Worm (Caenorhabditis elegans) whole organism, L3 larva: Measurements from ENCODE around the gene dhs-13.

Experiments used
- ama-1 ChIP-seq: fragments of 150-350 bp; optimal IDR thresholded peaks from 2 replicates; lab custom pipeline; 2018
- ceh-82 ChIP-seq: fragments of 150-350 bp; optimal IDR thresholded peaks from 2 replicates; lab custom pipeline; 2014; ENCODE audit warnings: missing biosample characterization, missing genetic modification characterization
- ceh-9 ChIP-seq: sonication (generic microtip); optimal IDR thresholded peaks from 2 replicates; lab custom pipeline; 2018; ENCODE audit warnings: missing biosample characterization, missing genetic modification characterization
- elt-2 ChIP-seq: sonication (generic microtip); optimal IDR thresholded peaks from 2 replicates; lab custom pipeline; 2016; ENCODE audit warnings: missing genetic modification reagents, mild to moderate bottlenecking, missing genetic modification characterization, missing compliant biosample characterization
- fkh-10 ChIP-seq: sonication (generic microtip); optimal IDR thresholded peaks from 2 replicates; lab custom pipeline; 2017; ENCODE audit warnings: missing biosample characterization, missing genetic modification reagents, missing genetic modification characterization
- hmg-11 ChIP-seq: sonication (generic microtip); optimal IDR thresholded peaks from 2 replicates; lab custom pipeline; 2016; ENCODE audit warnings: missing genetic modification characterization, missing compliant biosample characterization
- mdl-1 ChIP-seq: fragments of 150-350 bp; optimal IDR thresholded peaks from 2 replicates; lab custom pipeline; 2014; ENCODE audit warnings: missing biosample characterization, missing genetic modification characterization
- nfya-1 ChIP-seq: sonication (generic microtip); optimal IDR thresholded peaks from 2 replicates; lab custom pipeline; 2017; ENCODE audit warnings: missing genetic modification characterization, mild to moderate bottlenecking, missing compliant biosample characterization, antibody characterized with exemption, moderate library complexity; ENCODE audit not compliant: insufficient read depth
- pha-4 ChIP-seq: fragments of 150-350 bp; optimal IDR thresholded peaks from 2 replicates; lab custom pipeline; 2014; ENCODE audit warnings: missing biosample characterization, missing genetic modification reagents, missing genetic modification characterization
- skn-1 ChIP-seq: fragments of 150-350 bp; optimal IDR thresholded peaks from 2 replicates; lab custom pipeline; 2014; ENCODE audit warnings: missing biosample characterization, missing genetic modification characterization
- snpc-4 ChIP-seq: fragments of 150-350 bp; optimal IDR thresholded peaks from 2 replicates; lab custom pipeline; 2014; ENCODE audit warnings: missing biosample characterization, missing genetic modification characterization
- tbx-2 ChIP-seq: sonication (generic microtip); optimal IDR thresholded peaks from 2 replicates; lab custom pipeline; 2016; ENCODE audit warnings: mild to moderate bottlenecking, missing genetic modification characterization, missing compliant biosample characterization
- unc-62 ChIP-seq: fragments of 150-350 bp; sonication (generic microtip); optimal IDR thresholded peaks from 4 replicates; lab custom pipeline; 2014; ENCODE audit warnings: missing biosample characterization, missing genetic modification reagents, missing genetic modification characterization
- ztf-11 ChIP-seq: fragments of 150-350 bp; optimal IDR thresholded peaks from 2 replicates; lab custom pipeline; 2014; ENCODE audit warnings: missing biosample characterization, missing genetic modification characterization

DNA sequence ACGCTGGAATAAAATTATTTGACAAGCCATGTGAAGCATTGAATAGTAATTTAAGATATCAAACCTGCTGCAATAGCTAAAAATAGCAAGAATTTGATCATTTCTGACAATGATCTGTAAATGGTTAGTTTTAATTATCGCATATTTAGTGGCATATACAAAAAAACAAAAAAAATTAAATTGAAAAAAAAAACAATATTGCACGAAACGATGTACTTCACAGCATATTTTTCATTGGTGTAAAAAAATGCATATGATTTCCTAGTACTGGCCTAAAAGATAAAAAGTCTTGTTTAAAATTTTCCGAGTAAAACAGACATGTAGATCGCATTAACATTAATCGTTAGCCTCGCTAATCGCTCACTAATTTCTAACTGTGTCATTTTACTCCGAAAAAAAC, 22.5 kb downstream of the dhs-13 start, which contains the start of gene ZK697.8:
- TF ChIP-seq snpc-4, result no peak
- no peak for TF ChIP-seq unc-62 (GFP tag; lab: Kevin White, UChicago)
- no peak for TF ChIP-seq elt-2 (tag; lab: Kevin White, UChicago)
- no peak for TF ChIP-seq ama-1 (lab: Kevin White, UChicago)
- TF ChIP-seq nfya-1 (tag; lab: Kevin White, UChicago), result no peak
- TF ChIP-seq pha-4 (tag; lab: Kevin White, UChicago), result no peak
- TF ChIP-seq ceh-9 (tag; lab: Kevin White, UChicago), result no peak
- no peak for TF ChIP-seq ceh-82
- no peak for TF ChIP-seq mdl-1 (tag; lab: Kevin White, UChicago)
- TF ChIP-seq ztf-11 (tag; lab: Kevin White, UChicago), result no peak
- TF ChIP-seq tbx-2 (tag; lab: Kevin White, UChicago), result no peak
- no peak for TF ChIP-seq skn-1
- TF ChIP-seq fkh-10 (GFP tag; lab: Kevin White, UChicago), result no peak
- TF ChIP-seq hmg-11 (tag; lab: Kevin White, UChicago), result no peak
